Fruit fly (Drosophila melanogaster) whole organism: ENCODE data around the gene ru.

Experiments
- CG8478 ChIP-seq: fragments of >200 bp; optimal IDR thresholded peaks from 2 replicates; lab custom pipeline; 2018; ENCODE audit warnings: inconsistent platforms
- Dll ChIP-seq: fragments of >200 bp; optimal IDR thresholded peaks from 2 replicates; lab custom pipeline; 2017
- pan ChIP-seq: fragments of >200 bp; optimal IDR thresholded peaks from 2 replicates; lab custom pipeline; 2017
- psq ChIP-seq: fragments of >200 bp; optimal IDR thresholded peaks from 2 replicates; lab custom pipeline; 2017
- usp ChIP-seq: fragments of >200 bp; optimal IDR thresholded peaks from 2 replicates; lab custom pipeline; 2017; ENCODE audit warnings: missing biosample characterization, missing genetic modification characterization, mixed read lengths

DNA sequence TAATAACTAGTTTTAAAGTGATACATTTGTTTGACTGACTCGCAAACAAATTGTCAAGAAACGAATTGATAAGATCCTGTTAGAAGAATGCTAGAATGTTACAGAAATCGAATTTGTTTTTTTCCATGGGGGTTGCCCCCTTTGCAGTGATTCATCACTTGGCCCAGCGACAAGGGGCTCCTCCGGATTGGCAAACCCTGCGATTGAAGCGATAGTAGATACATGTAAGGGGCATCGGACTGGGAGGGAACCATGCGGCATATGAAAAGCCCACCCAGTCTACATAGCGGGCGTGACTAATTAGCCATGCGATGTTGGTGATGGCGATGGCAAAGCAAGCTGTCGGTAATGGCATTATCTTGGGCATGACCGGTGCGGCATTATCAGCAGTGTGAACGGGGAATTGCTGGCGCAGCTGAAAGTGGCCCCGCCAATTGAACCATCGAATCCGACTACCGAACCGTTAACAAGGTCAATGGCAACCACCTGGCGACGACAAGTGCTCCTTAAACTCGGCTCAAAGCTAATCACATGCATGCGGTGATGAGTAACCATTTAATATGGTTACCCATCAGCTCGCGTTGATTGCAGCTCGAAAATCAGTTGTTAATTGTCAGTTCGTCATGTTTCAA lies 23.4 kb upstream of the ru start:
- TF ChIP-seq pan (lab: Kevin White, UChicago) (no peak), Dll (no peak), usp (GFP tag; lab: Kevin White, UChicago) (no peak), CG8478 (lab: Kevin White, UChicago) (no peak), psq (no peak)
